Worm (Caenorhabditis elegans) whole organism, young adult: ENCODE data around the gene srlf-14.
A peak's percentile ranks its signal among the peaks of the same experiment; 100 is the strongest.

ENCODE experiments used
- B0035.1 ChIP-seq: sonication (generic microtip); optimal IDR thresholded peaks from 2 replicates; lab custom pipeline; 2016; ENCODE audit warnings: missing genetic modification characterization, mild to moderate bottlenecking, missing compliant biosample characterization, missing genotype, missing genetic modification reagents
- C17E4.6 ChIP-seq: fragments of 200-800 bp; sonication (Bioruptor generic); IDR thresholded peaks from 2 replicates; pipeline ENCODE4 v1.3.6; 2022; ENCODE audit warnings: missing genetic modification reagents, missing genetic modification characterization, missing compliant biosample characterization
- F37B4.10 ChIP-seq: fragments of 200-800 bp; sonication (Bioruptor generic); IDR thresholded peaks from 2 replicates; pipeline ENCODE4 v1.3.6; 2022; ENCODE audit warnings: missing genetic modification characterization, missing compliant biosample characterization
- F55B11.4 ChIP-seq: sonication (generic microtip); optimal IDR thresholded peaks from 2 replicates; lab custom pipeline; 2016; ENCODE audit warnings: missing compliant biosample characterization, missing genetic modification characterization, borderline replicate concordance; ENCODE audit not compliant: insufficient read depth
- K11D2.4 ChIP-seq: fragments of 200-800 bp; sonication (Bioruptor generic); IDR thresholded peaks from 2 replicates; pipeline ENCODE4 v1.3.6; 2022; ENCODE audit warnings: missing genetic modification reagents, missing genetic modification characterization, missing compliant biosample characterization
- T26A5.8 ChIP-seq: sonication (generic microtip); optimal IDR thresholded peaks from 2 replicates; lab custom pipeline; 2016; ENCODE audit warnings: missing genetic modification characterization, missing compliant biosample characterization
- Y95B8A.8 ChIP-seq: fragments of 200-800 bp; sonication (Bioruptor generic); IDR thresholded peaks from 2 replicates; pipeline ENCODE4 v1.3.6; 2022; ENCODE audit warnings: missing genetic modification reagents, missing genetic modification characterization, missing compliant biosample characterization
- ZK185.1 ChIP-seq: sonication (generic microtip); optimal IDR thresholded peaks from 2 replicates; lab custom pipeline; 2016; ENCODE audit warnings: mild to moderate bottlenecking, missing genetic modification characterization, missing compliant biosample characterization; ENCODE audit not compliant: poor library complexity, severe bottlenecking
- ama-1 ChIP-seq, 3 experiments: fragments of 150-350 bp in 1 of 3; sonication (generic microtip) in 2 of 3; optimal IDR thresholded peaks; 2 replicates each; lab custom pipeline; 2014 to 2018; ENCODE audit warnings: missing biosample characterization in 2 of 3, missing genetic modification characterization in 2 of 3, missing genetic modification reagents in 2 of 3
- attf-6 ChIP-seq: fragments of 200-800 bp; sonication (Bioruptor generic); IDR thresholded peaks from 2 replicates; pipeline ENCODE4 v1.3.6; 2022; ENCODE audit warnings: missing genetic modification reagents, missing genetic modification characterization, missing compliant biosample characterization
- bed-1 ChIP-seq: fragments of 200-800 bp; sonication (Bioruptor generic); IDR thresholded peaks from 2 replicates; pipeline ENCODE4 v1.3.6; 2022; ENCODE audit warnings: missing genetic modification reagents, missing genetic modification characterization, missing compliant biosample characterization
- bed-2 ChIP-seq: fragments of 200-800 bp; sonication (Bioruptor generic); IDR thresholded peaks from 2 replicates; pipeline ENCODE4 v1.3.6; 2022; ENCODE audit warnings: missing genetic modification reagents, missing genetic modification characterization, missing compliant biosample characterization
- cebp-1 ChIP-seq, 2 experiments: fragments of 200-800 bp in 1 of 2; sonication (Bioruptor generic) in 1 of 2; sonication (generic microtip) in 1 of 2; IDR thresholded peaks in 1 of 2; optimal IDR thresholded peaks in 1 of 2; 2 replicates each; pipeline versions ENCODE4 v1.3.6 to Lab custom; 2017 to 2022; ENCODE audit warnings: missing compliant biosample characterization in 2 of 2, missing genetic modification characterization in 2 of 2, mild to moderate bottlenecking in 1 of 2, missing genetic modification reagents in 1 of 2, moderate library complexity in 1 of 2
- dpff-1 ChIP-seq: sonication (generic microtip); optimal IDR thresholded peaks from 2 replicates; lab custom pipeline; 2017; ENCODE audit warnings: mild to moderate bottlenecking, missing genetic modification characterization, missing compliant biosample characterization
- dpl-1 ChIP-seq: fragments of 150-350 bp; optimal IDR thresholded peaks from 2 replicates; lab custom pipeline; 2014; ENCODE audit warnings: missing biosample characterization, missing genetic modification reagents, missing genetic modification characterization
- efl-1 ChIP-seq: fragments of 150-350 bp; optimal IDR thresholded peaks from 2 replicates; lab custom pipeline; 2014; ENCODE audit warnings: missing biosample characterization, missing genetic modification reagents, missing genetic modification characterization
- fkh-3 ChIP-seq: sonication (generic microtip); optimal IDR thresholded peaks from 2 replicates; lab custom pipeline; 2016; ENCODE audit warnings: mild to moderate bottlenecking, missing genetic modification characterization, missing compliant biosample characterization
- gei-17 ChIP-seq: fragments of 200-800 bp; sonication (Bioruptor generic); optimal IDR thresholded peaks from 2 replicates; lab custom pipeline; 2018; ENCODE audit warnings: mild to moderate bottlenecking, missing genetic modification characterization, missing compliant biosample characterization
- him-1 ChIP-seq: sonication (generic microtip); optimal IDR thresholded peaks from 2 replicates; lab custom pipeline; 2016; ENCODE audit warnings: missing genotype, missing genetic modification reagents, missing genetic modification characterization, missing compliant biosample characterization
- hmg-1.2 ChIP-seq: fragments of 200-800 bp; sonication (Bioruptor generic); IDR thresholded peaks from 2 replicates; pipeline ENCODE4 v1.3.6; 2022; ENCODE audit warnings: missing genetic modification reagents, missing genetic modification characterization, missing compliant biosample characterization
- hrde-1 ChIP-seq: sonication (generic microtip); optimal IDR thresholded peaks from 2 replicates; lab custom pipeline; 2016; ENCODE audit warnings: missing genetic modification characterization, mild to moderate bottlenecking, missing compliant biosample characterization, moderate library complexity, missing genotype, missing genetic modification reagents, borderline replicate concordance
- hsf-1 ChIP-seq: fragments of 200-800 bp; sonication (Bioruptor generic); IDR thresholded peaks from 2 replicates; pipeline ENCODE4 v1.3.6; 2022; ENCODE audit warnings: missing genetic modification reagents, missing genetic modification characterization, missing compliant biosample characterization
- lag-1 ChIP-seq: fragments of 200-800 bp; sonication (Bioruptor generic); IDR thresholded peaks from 2 replicates; pipeline ENCODE4 v1.3.6; 2022; ENCODE audit warnings: missing genetic modification reagents, missing genetic modification characterization, missing compliant biosample characterization
- let-607 ChIP-seq, 2 experiments: fragments of 200-800 bp in 1 of 2; sonication (Bioruptor generic) in 1 of 2; sonication (generic microtip) in 1 of 2; optimal IDR thresholded peaks; 2 replicates each; lab custom pipeline; 2016 to 2018; ENCODE audit warnings: mild to moderate bottlenecking in 2 of 2, missing compliant biosample characterization in 2 of 2, missing genetic modification characterization in 2 of 2, moderate library complexity in 2 of 2, missing genotype in 1 of 2
- lin-54 ChIP-seq: fragments of 200-800 bp; sonication (Bioruptor generic); optimal IDR thresholded peaks from 2 replicates; lab custom pipeline; 2018; ENCODE audit warnings: mild to moderate bottlenecking, missing genetic modification characterization, missing compliant biosample characterization
- lir-1 ChIP-seq: fragments of 200-800 bp; sonication (Bioruptor generic); conservative IDR thresholded peaks from 2 replicates; pipeline ENCODE4 v1.3.6; 2022; ENCODE audit warnings: missing genetic modification reagents, missing genetic modification characterization, missing compliant biosample characterization
- lsl-1 ChIP-seq: fragments of 200-800 bp; sonication (Bioruptor generic); optimal IDR thresholded peaks from 2 replicates; lab custom pipeline; 2018; ENCODE audit warnings: mild to moderate bottlenecking, missing genetic modification characterization, moderate library complexity, missing compliant biosample characterization
- lsy-27 ChIP-seq: sonication (generic microtip); optimal IDR thresholded peaks from 2 replicates; lab custom pipeline; 2017; ENCODE audit warnings: missing genetic modification characterization, mild to moderate bottlenecking, missing compliant biosample characterization, antibody characterized with exemption, missing genotype, borderline replicate concordance; ENCODE audit not compliant: insufficient read depth
- madf-10 ChIP-seq: sonication (generic microtip); optimal IDR thresholded peaks from 2 replicates; lab custom pipeline; 2016; ENCODE audit warnings: mild to moderate bottlenecking, missing genetic modification characterization, missing compliant biosample characterization
- madf-8 ChIP-seq: fragments of 200-800 bp; sonication (Bioruptor generic); conservative IDR thresholded peaks from 2 replicates; pipeline ENCODE4 v1.3.6; 2022; ENCODE audit warnings: missing genetic modification reagents, missing genetic modification characterization, missing compliant biosample characterization
- mxl-1 ChIP-seq: sonication (generic microtip); optimal IDR thresholded peaks from 2 replicates; lab custom pipeline; 2016; ENCODE audit warnings: missing genetic modification characterization, missing compliant biosample characterization
- pbrm-1 ChIP-seq: fragments of 200-800 bp; sonication (Bioruptor generic); IDR thresholded peaks from 2 replicates; pipeline ENCODE4 v1.3.6; 2022; ENCODE audit warnings: missing genetic modification reagents, missing genetic modification characterization, missing compliant biosample characterization
- pha-4 ChIP-seq: fragments of 150-350 bp; sonication (generic microtip); optimal IDR thresholded peaks from 2 replicates; lab custom pipeline; 2014; ENCODE audit warnings: missing biosample characterization, missing genetic modification reagents, missing genetic modification characterization
- sdz-38 ChIP-seq: sonication (generic microtip); optimal IDR thresholded peaks from 2 replicates; lab custom pipeline; 2016; ENCODE audit warnings: missing genotype, missing genetic modification characterization, missing compliant biosample characterization
- snpc-1.1 ChIP-seq: sonication (generic microtip); optimal IDR thresholded peaks from 2 replicates; lab custom pipeline; 2017; ENCODE audit warnings: missing genetic modification characterization, mild to moderate bottlenecking, missing compliant biosample characterization, antibody characterized with exemption, moderate library complexity, missing genotype, missing genetic modification reagents; ENCODE audit not compliant: insufficient read depth
- snpc-4 ChIP-seq, 5 experiments: fragments of 150-350 bp in 1 of 5; sonication (generic microtip) in 4 of 5; optimal IDR thresholded peaks; 2 replicates each; lab custom pipeline; 2014 to 2018; ENCODE audit warnings: missing genetic modification characterization in 5 of 5, missing biosample characterization in 3 of 5, antibody characterized with exemption in 2 of 5, mild to moderate bottlenecking in 2 of 5, missing compliant biosample characterization in 2 of 5, missing genotype in 2 of 5, moderate library complexity in 2 of 5, missing genetic modification reagents in 1 of 5
- tbp1 ChIP-seq: fragments of 200-800 bp; sonication (Bioruptor generic); optimal IDR thresholded peaks from 2 replicates; lab custom pipeline; 2018; ENCODE audit warnings: mild to moderate bottlenecking, missing genetic modification characterization, missing compliant biosample characterization
- unc-130 ChIP-seq: sonication (generic microtip); optimal IDR thresholded peaks from 2 replicates; lab custom pipeline; 2016; ENCODE audit warnings: missing genetic modification reagents, missing genetic modification characterization, missing compliant biosample characterization
- zfh-2 ChIP-seq: fragments of 200-800 bp; sonication (Bioruptor generic); conservative IDR thresholded peaks from 2 replicates; pipeline ENCODE4 v1.3.6; 2022; ENCODE audit warnings: missing genetic modification reagents, missing genetic modification characterization, missing compliant biosample characterization
- zim-3 ChIP-seq: sonication (generic microtip); optimal IDR thresholded peaks from 2 replicates; lab custom pipeline; 2017; ENCODE audit warnings: mild to moderate bottlenecking, missing genetic modification characterization, moderate library complexity, missing compliant biosample characterization
- ztf-18 ChIP-seq: sonication (generic microtip); optimal IDR thresholded peaks from 2 replicates; lab custom pipeline; 2016; ENCODE audit warnings: missing genotype, mild to moderate bottlenecking, missing genetic modification characterization, missing compliant biosample characterization
- ztf-22 ChIP-seq: fragments of 200-800 bp; sonication (Bioruptor generic); optimal IDR thresholded peaks from 2 replicates; lab custom pipeline; 2018; ENCODE audit warnings: mild to moderate bottlenecking, missing genetic modification characterization, moderate library complexity, missing compliant biosample characterization

The srlf-14 gene

ce11 chrIV:10934786-10935185 is 40.6 kb upstream of the srlf-14 start:
- TF ChIP-seq C17E4.6 (0 out of 2 replicates have a peak, but pooled peaks have one; percentile 7), zfh-2 (GFP tag; lab: Robert Waterston, UW) (no peak), zim-3 (tag; lab: Kevin White, UChicago) (no peak), mxl-1 (tag; lab: Kevin White, UChicago) (no peak), tbp1 (GFP tag; lab: Kevin White, UChicago) (no peak), attf-6 (GFP tag; lab: Robert Waterston, UW) (no peak), dpff-1 (no peak), hrde-1 (no peak), lsl-1 (GFP tag; lab: Kevin White, UChicago) (no peak), ama-1 (optimal IDR thresholded peaks at IDR 0.05; lab: Kevin White, UChicago) (peak; percentile 56), ama-1 (GFP tag; optimal IDR thresholded peaks at IDR 0.05; lab: Kevin White, UChicago) (no peak), snpc-4 (GFP tag; optimal IDR thresholded peaks at IDR 0.05; lab: Kevin White, UChicago) (no peak), snpc-4 (tag; optimal IDR thresholded peaks at IDR 0.05; lab: Kevin White, UChicago) (no peak), efl-1 (no peak), B0035.1 (tag; lab: Kevin White, UChicago) (no peak), dpl-1 (GFP tag; lab: Kevin White, UChicago) (no peak), pbrm-1 (GFP tag; lab: Robert Waterston, UW) (0 out of 2 replicates have a peak, but pooled peaks have one; percentile 5), hsf-1 (GFP tag; lab: Robert Waterston, UW) (no peak), Y95B8A.8 (GFP tag; lab: Robert Waterston, UW) (0 out of 2 replicates have a peak, but pooled peaks have one; percentile 9), let-607 (tag; optimal IDR thresholded peaks at IDR 0.05; lab: Kevin White, UChicago) (no peak)

ce11 chrIV:10933777-10934546 is 39.8 kb upstream of the srlf-14 start:
- TF ChIP-seq snpc-1.1 (tag; lab: Kevin White, UChicago) (no peak), madf-8 (GFP tag; lab: Robert Waterston, UW) (no peak), cebp-1 (GFP tag; IDR thresholded peaks at IDR 0.05; lab: Robert Waterston, UW) (0 out of 2 replicates have a peak, but pooled peaks have one; percentile 7), cebp-1 (tag; optimal IDR thresholded peaks at IDR 0.05; lab: Kevin White, UChicago) (peak; percentile 82), ztf-22 (GFP tag; lab: Kevin White, UChicago) (no peak), hrde-1 (peak; percentile 49), let-607 (tag; optimal IDR thresholded peaks at IDR 0.05; lab: Kevin White, UChicago) (peak in 1 of 2 experiments; percentile 56), fkh-3 (tag; lab: Kevin White, UChicago) (peak; percentile 35), hmg-1.2 (GFP tag; lab: Robert Waterston, UW) (peak; percentile 22; the same call in 1 of the 2 replicates), zim-3 (tag; lab: Kevin White, UChicago) (peak; percentile 81), bed-1 (GFP tag; lab: Robert Waterston, UW) (0 out of 2 replicates have a peak, but pooled peaks have one; percentile 19), lag-1 (0 out of 2 replicates have a peak, but pooled peaks have one; percentile 57), K11D2.4 (GFP tag; lab: Robert Waterston, UW) (peak; percentile 63; the same call in 1 of the 2 replicates), ztf-18 (tag; lab: Kevin White, UChicago) (no peak), bed-2 (GFP tag; lab: Robert Waterston, UW) (no peak), madf-10 (peak; percentile 6), him-1 (tag; lab: Kevin White, UChicago) (no peak), sdz-38 (tag; lab: Kevin White, UChicago) (no peak), ZK185.1 (tag; lab: Kevin White, UChicago) (peak; percentile 12), F55B11.4 (no peak), F37B4.10 (no peak), lir-1 (GFP tag; lab: Robert Waterston, UW) (no peak), unc-130 (peak; percentile 14), lin-54 (GFP tag; lab: Kevin White, UChicago) (no peak), lsy-27 (tag; lab: Kevin White, UChicago) (no peak), pha-4 (tag; lab: Kevin White, UChicago) (no peak), zfh-2 (GFP tag; lab: Robert Waterston, UW) (no peak), gei-17 (GFP tag; lab: Kevin White, UChicago) (no peak), T26A5.8 (tag; lab: Kevin White, UChicago) (no peak)
